Fruit fly (Drosophila melanogaster): ENCODE data around the gene Proc-R.

Proc-R gene

dm6 chrX:4686723-4687122, 21.0 kb upstream of the Proc-R start, which contains the start of gene Pp2C1 (continued):
- TF ChIP-seq lola (GFP tag; optimal IDR thresholded peaks at IDR 0.05): no peak
- no peak for TF ChIP-seq CG10462 (GFP tag; optimal IDR thresholded peaks at IDR 0.05)
- TF ChIP-seq knrl (GFP tag; IDR thresholded peaks at IDR 0.05; ENCODE audit: partially characterized antibody): peak; percentile 78; the same call in 2 of the 3 replicates
- TF ChIP-seq Dll (GFP tag; IDR thresholded peaks at IDR 0.05; ENCODE audit: partially characterized antibody): peak; percentile 63; the same call in 3 of the 4 replicates
- TF ChIP-seq E2f1 (GFP tag; IDR thresholded peaks at IDR 0.05): no peak
- TF ChIP-seq trem (tag; optimal IDR thresholded peaks at IDR 0.05): peak; percentile 35
- TF ChIP-seq vnd (GFP tag; IDR thresholded peaks at IDR 0.05; ENCODE audit: partially characterized antibody): peak; percentile 70
- peak; percentile 16 for TF ChIP-seq MESR4 (GFP tag; optimal IDR thresholded peaks at IDR 0.05)
- peak; percentile 73 for TF ChIP-seq Sry-δ (GFP tag; optimal IDR thresholded peaks at IDR 0.05)
- TF ChIP-seq CG2116 (GFP tag; optimal IDR thresholded peaks at IDR 0.05): peak; percentile 95
- TF ChIP-seq CG3995 (GFP tag; optimal IDR thresholded peaks at IDR 0.05): peak; percentile 9
- TF ChIP-seq CG34224 (GFP tag; IDR thresholded peaks at IDR 0.05; ENCODE audit: partially characterized antibody): peak; percentile 51; the same call in 2 of the 3 replicates
- no peak for TF ChIP-seq Nf-YC (tag; optimal IDR thresholded peaks at IDR 0.05)
- no peak for TF ChIP-seq ttk (GFP tag; IDR thresholded peaks at IDR 0.05)
- TF ChIP-seq TFAM (GFP tag; optimal IDR thresholded peaks at IDR 0.05): no peak
- peak; percentile 60; the same call in 2 of the 3 replicates for TF ChIP-seq Doc3 (GFP tag; IDR thresholded peaks at IDR 0.05; ENCODE audit: partially characterized antibody)
- no peak for TF ChIP-seq CG1792 (GFP tag; optimal IDR thresholded peaks at IDR 0.05)
- no peak for TF ChIP-seq CG31224 (GFP tag; IDR thresholded peaks at IDR 0.05)
- TF ChIP-seq CG3281 (GFP tag; optimal IDR thresholded peaks at IDR 0.05): no peak
- TF ChIP-seq ci (GFP tag; IDR thresholded peaks at IDR 0.05): 0 out of 3 replicates have a peak, but pooled peaks have one; percentile 14
- TF ChIP-seq fd102C (GFP tag; optimal IDR thresholded peaks at IDR 0.05): no peak
- TF ChIP-seq bab2 (GFP tag; optimal IDR thresholded peaks at IDR 0.05): no peak
- no peak for TF ChIP-seq CG6175 (GFP tag; IDR thresholded peaks at IDR 0.05)
- TF ChIP-seq Tbp (GFP tag; optimal IDR thresholded peaks at IDR 0.05): no peak
- no peak for TF ChIP-seq gce (GFP tag; IDR thresholded peaks at IDR 0.05)
- no peak for TF ChIP-seq CG4282 (GFP tag; optimal IDR thresholded peaks at IDR 0.05)
- TF ChIP-seq CG14441 (GFP tag; IDR thresholded peaks at IDR 0.05): no peak
- no peak for TF ChIP-seq CG8388 (GFP tag; optimal IDR thresholded peaks at IDR 0.05)
- TF ChIP-seq CG10209 (GFP tag; optimal IDR thresholded peaks at IDR 0.05): no peak
- peak; percentile 21 for TF ChIP-seq CG4617 (GFP tag; optimal IDR thresholded peaks at IDR 0.05; ENCODE audit: borderline replicate concordance)
- no peak for TF ChIP-seq CG7372 (GFP tag; IDR thresholded peaks at IDR 0.05)
- peak; percentile 45 for TF ChIP-seq CG1603 (tag; optimal IDR thresholded peaks at IDR 0.05)
- TF ChIP-seq Side (GFP tag; optimal IDR thresholded peaks at IDR 0.05): no peak
- peak; percentile 85 for TF ChIP-seq CG6791 (GFP tag; IDR thresholded peaks at IDR 0.05; ENCODE audit: partially characterized antibody)
- TF ChIP-seq Mes4 (GFP tag; optimal IDR thresholded peaks at IDR 0.05): no peak
- no peak for TF ChIP-seq CG13624 (GFP tag; optimal IDR thresholded peaks at IDR 0.05)
- peak; percentile 73 for TF ChIP-seq CG13287 (GFP tag; IDR thresholded peaks at IDR 0.05; ENCODE audit: partially characterized antibody)
- peak; percentile 11 for TF ChIP-seq nmo (GFP tag; optimal IDR thresholded peaks at IDR 0.05)
- peak; percentile 5 for TF ChIP-seq pho (GFP tag; optimal IDR thresholded peaks at IDR 0.05)
- peak; percentile 72; the same call in 1 of the 2 replicates for TF ChIP-seq CG42726 (GFP tag; IDR thresholded peaks at IDR 0.05; ENCODE audit: partially characterized antibody)
- TF ChIP-seq CG17385 (GFP tag; optimal IDR thresholded peaks at IDR 0.05): no peak
- no peak for TF ChIP-seq CG16815 (GFP tag; optimal IDR thresholded peaks at IDR 0.05)
- peak; percentile 4 for TF ChIP-seq Lhr (GFP tag; optimal IDR thresholded peaks at IDR 0.05)
- 0 out of 2 replicates have a peak, but pooled peaks have one; percentile 18 for TF ChIP-seq ssp (GFP tag; IDR thresholded peaks at IDR 0.05)
- TF ChIP-seq Bgb (GFP tag; IDR thresholded peaks at IDR 0.05; ENCODE audit: partially characterized antibody): peak; percentile 80
- TF ChIP-seq pzg (GFP tag; optimal IDR thresholded peaks at IDR 0.05): peak; percentile 67
- no peak for TF ChIP-seq abd-A (tag; optimal IDR thresholded peaks at IDR 0.05)
- TF ChIP-seq Eip74EF (GFP tag; optimal IDR thresholded peaks at IDR 0.05): no peak
- peak; percentile 40 for TF ChIP-seq CG2129 (GFP tag; IDR thresholded peaks at IDR 0.05; ENCODE audit: partially characterized antibody)

Data from whole organism, embryonic.